Fruit fly (Drosophila melanogaster) whole organism, embryonic: ENCODE data around the gene THADA.
A peak's percentile ranks its signal among the peaks of the same experiment; 100 is the strongest.
"Not testable (repeated sequence)": the region's sequence is repeated elsewhere in the genome, so short reads cannot be mapped to it uniquely, and the experiment has no call there.

ENCODE experiments used
- Aef1 ChIP-seq: fragments of 200-800 bp; sonication (Bioruptor generic); IDR thresholded peaks from 3 replicates; pipeline ENCODE4 v1.3.6; 2022; ENCODE audit warnings: missing biosample characterization, missing genetic modification characterization
- CG11560 ChIP-seq: fragments of 200-800 bp; sonication (Bioruptor generic); IDR thresholded peaks from 3 replicates; pipeline ENCODE4 v1.3.6; 2022; ENCODE audit warnings: missing biosample characterization, missing genetic modification characterization
- CG12391 ChIP-seq: fragments of 200-800 bp; sonication (Bioruptor generic); optimal IDR thresholded peaks from 3 replicates; lab custom pipeline; 2018; ENCODE audit warnings: missing biosample characterization, mild to moderate bottlenecking, missing genetic modification characterization, moderate library complexity
- CG13123 ChIP-seq: fragments of 200-800 bp; sonication (Bioruptor generic); optimal IDR thresholded peaks from 2 replicates; lab custom pipeline; 2016; ENCODE audit warnings: missing biosample characterization, missing genetic modification characterization
- CG14014 ChIP-seq: fragments of 200-800 bp; sonication (Bioruptor generic); IDR thresholded peaks from 2 replicates; pipeline ENCODE4 v1.3.6; 2022; ENCODE audit warnings: missing biosample characterization, missing genetic modification characterization
- CG14710 ChIP-seq: fragments of 200-800 bp; sonication (Bioruptor generic); optimal IDR thresholded peaks from 3 replicates; lab custom pipeline; 2019; ENCODE audit warnings: missing biosample characterization, mild to moderate bottlenecking, missing genetic modification characterization, moderate library complexity
- CG17359 ChIP-seq: fragments of 200-800 bp; sonication (Bioruptor generic); optimal IDR thresholded peaks from 3 replicates; lab custom pipeline; 2018; ENCODE audit warnings: missing biosample characterization, mild to moderate bottlenecking, missing genetic modification characterization, moderate library complexity
- CG2120 ChIP-seq: fragments of 200-800 bp; sonication (Bioruptor generic); optimal IDR thresholded peaks from 3 replicates; lab custom pipeline; 2016; ENCODE audit warnings: missing biosample characterization, missing genetic modification characterization
- CG2202 ChIP-seq: fragments of 200-800 bp; sonication (Bioruptor generic); optimal IDR thresholded peaks from 2 replicates; lab custom pipeline; 2018; ENCODE audit warnings: missing biosample characterization, mild to moderate bottlenecking, missing genetic modification characterization
- CG2712 ChIP-seq: fragments of 200-800 bp; optimal IDR thresholded peaks from 3 replicates; lab custom pipeline; 2019; ENCODE audit warnings: missing biosample characterization, mild to moderate bottlenecking, missing genetic modification characterization, moderate library complexity
- CG3163 ChIP-seq: fragments of 200-800 bp; sonication (Bioruptor generic); optimal IDR thresholded peaks from 3 replicates; lab custom pipeline; 2016; ENCODE audit warnings: missing biosample characterization, missing genetic modification characterization
- CG6683 ChIP-seq: fragments of 200-800 bp; sonication (Bioruptor generic); optimal IDR thresholded peaks from 2 replicates; lab custom pipeline; 2017; ENCODE audit warnings: missing biosample characterization, mild to moderate bottlenecking, missing genetic modification characterization, missing genetic modification reagents
- CG6689 ChIP-seq: fragments of 200-800 bp; sonication (Bioruptor generic); IDR thresholded peaks from 2 replicates; pipeline ENCODE4 v1.3.6; 2022; ENCODE audit warnings: missing biosample characterization, missing genetic modification characterization
- CG7357 ChIP-seq: fragments of 200-800 bp; sonication (Bioruptor generic); IDR thresholded peaks from 3 replicates; pipeline ENCODE4 v1.3.6; 2022; ENCODE audit warnings: missing biosample characterization, missing genetic modification characterization
- CG7556 ChIP-seq: fragments of 200-800 bp; sonication (Bioruptor generic); optimal IDR thresholded peaks from 2 replicates; lab custom pipeline; 2017; ENCODE audit warnings: missing biosample characterization, mild to moderate bottlenecking, missing genetic modification characterization
- CG8388 ChIP-seq: fragments of 200-800 bp; sonication (Bioruptor generic); optimal IDR thresholded peaks from 2 replicates; lab custom pipeline; 2019; ENCODE audit warnings: missing biosample characterization, mild to moderate bottlenecking, missing genetic modification characterization, moderate library complexity
- CG9215 ChIP-seq: fragments of 200-800 bp; sonication (Bioruptor generic); IDR thresholded peaks from 2 replicates; pipeline ENCODE4 v1.3.6; 2022; ENCODE audit warnings: missing biosample characterization, missing genetic modification characterization
- CG9609 ChIP-seq: fragments of 200-800 bp; sonication (Bioruptor generic); optimal IDR thresholded peaks from 3 replicates; lab custom pipeline; 2016; ENCODE audit warnings: missing biosample characterization, missing genetic modification characterization
- Chrac-16 ChIP-seq: fragments of 200-800 bp; sonication (Bioruptor generic); optimal IDR thresholded peaks from 3 replicates; lab custom pipeline; 2016; ENCODE audit warnings: missing biosample characterization, missing genetic modification characterization
- Eip74EF ChIP-seq, 2 experiments: fragments of 200-800 bp in 1 of 2; fragments of >200 bp in 1 of 2; sonication (Bioruptor generic) in 1 of 2; optimal IDR thresholded peaks; 2 replicates each; lab custom pipeline; 2017 to 2019; ENCODE audit warnings: missing biosample characterization in 2 of 2, missing genetic modification characterization in 2 of 2, mild to moderate bottlenecking in 1 of 2, moderate library complexity in 1 of 2
- Hr3 ChIP-seq: fragments of 200-800 bp; sonication (Bioruptor generic); optimal IDR thresholded peaks from 3 replicates; lab custom pipeline; 2016; ENCODE audit warnings: missing biosample characterization, missing genetic modification characterization
- MESR4 ChIP-seq: fragments of 200-800 bp; sonication (Bioruptor generic); optimal IDR thresholded peaks from 2 replicates; lab custom pipeline; 2018; ENCODE audit warnings: missing biosample characterization, mild to moderate bottlenecking, missing genetic modification characterization, moderate library complexity
- Nf-YC ChIP-seq: fragments of 200-800 bp; optimal IDR thresholded peaks from 3 replicates; lab custom pipeline; 2019; ENCODE audit warnings: missing biosample characterization, mild to moderate bottlenecking, missing genetic modification characterization, moderate library complexity
- Rx ChIP-seq: fragments of 200-800 bp; sonication (Bioruptor generic); IDR thresholded peaks from 2 replicates; pipeline ENCODE4 v1.3.6; 2022; ENCODE audit warnings: missing biosample characterization, missing genetic modification characterization
- Sry-β ChIP-seq: fragments of 200-800 bp; sonication (Bioruptor generic); optimal IDR thresholded peaks from 2 replicates; lab custom pipeline; 2018; ENCODE audit warnings: missing biosample characterization, mild to moderate bottlenecking, missing genetic modification characterization, moderate library complexity
- Trl ChIP-seq, 3 experiments: fragments of >200 bp in 2 of 3; fragments of 200-800 bp in 1 of 3; sonication (Bioruptor generic) in 1 of 3; optimal IDR thresholded peaks; 2 replicates in 1 of 3; 3 replicates in 2 of 3; lab custom pipeline; 2016 to 2017; ENCODE audit warnings: missing biosample characterization in 1 of 3, missing genetic modification characterization in 1 of 3
- Xbp1 ChIP-seq: fragments of 200-800 bp; sonication (Bioruptor generic); optimal IDR thresholded peaks from 3 replicates; lab custom pipeline; 2016; ENCODE audit warnings: missing biosample characterization, mild to moderate bottlenecking, missing genetic modification characterization
- amos ChIP-seq: fragments of 200-800 bp; sonication (Bioruptor generic); IDR thresholded peaks from 2 replicates; pipeline ENCODE4 v1.3.6; 2022; ENCODE audit warnings: missing biosample characterization, missing genetic modification characterization; ENCODE audit not compliant: partially characterized antibody
- az2 ChIP-seq: fragments of 200-800 bp; sonication (Bioruptor generic); optimal IDR thresholded peaks from 3 replicates; lab custom pipeline; 2016; ENCODE audit warnings: missing biosample characterization, missing genetic modification characterization
- chn ChIP-seq: fragments of 200-800 bp; sonication (Bioruptor generic); optimal IDR thresholded peaks from 2 replicates; lab custom pipeline; 2016; ENCODE audit warnings: missing biosample characterization, missing genetic modification characterization
- crol ChIP-seq: fragments of 200-800 bp; sonication (Bioruptor generic); IDR thresholded peaks from 2 replicates; pipeline ENCODE4 v1.3.6; 2022; ENCODE audit warnings: missing biosample characterization, missing genetic modification characterization
- dmrt11E ChIP-seq: fragments of 200-800 bp; sonication (Bioruptor generic); optimal IDR thresholded peaks from 3 replicates; lab custom pipeline; 2018; ENCODE audit warnings: missing biosample characterization, mild to moderate bottlenecking, missing genetic modification characterization, moderate library complexity
- fd64A ChIP-seq: fragments of 200-800 bp; sonication (Bioruptor generic); optimal IDR thresholded peaks from 3 replicates; lab custom pipeline; 2018; ENCODE audit warnings: missing biosample characterization, mild to moderate bottlenecking, missing genetic modification characterization
- grau ChIP-seq: fragments of 200-800 bp; optimal IDR thresholded peaks from 3 replicates; lab custom pipeline; 2019; ENCODE audit warnings: missing biosample characterization, mild to moderate bottlenecking, missing genetic modification characterization, moderate library complexity
- nerfin-2 ChIP-seq: fragments of 200-800 bp; sonication (Bioruptor generic); IDR thresholded peaks from 2 replicates; pipeline ENCODE4 v1.3.6; 2022; ENCODE audit warnings: missing biosample characterization, missing genetic modification characterization; ENCODE audit not compliant: partially characterized antibody
- org-1 ChIP-seq: fragments of 200-800 bp; sonication (Bioruptor generic); optimal IDR thresholded peaks from 2 replicates; lab custom pipeline; 2017; ENCODE audit warnings: missing biosample characterization, missing genetic modification characterization
- pros ChIP-seq: fragments of 200-800 bp; sonication (Bioruptor generic); optimal IDR thresholded peaks from 3 replicates; lab custom pipeline; 2019; ENCODE audit warnings: missing biosample characterization, mild to moderate bottlenecking, missing genetic modification characterization, moderate library complexity
- wor ChIP-seq: fragments of 200-800 bp; sonication (Bioruptor generic); IDR thresholded peaks from 2 replicates; pipeline ENCODE4 v1.3.6; 2022; ENCODE audit warnings: missing biosample characterization, missing genetic modification characterization

THADA gene

DNA sequence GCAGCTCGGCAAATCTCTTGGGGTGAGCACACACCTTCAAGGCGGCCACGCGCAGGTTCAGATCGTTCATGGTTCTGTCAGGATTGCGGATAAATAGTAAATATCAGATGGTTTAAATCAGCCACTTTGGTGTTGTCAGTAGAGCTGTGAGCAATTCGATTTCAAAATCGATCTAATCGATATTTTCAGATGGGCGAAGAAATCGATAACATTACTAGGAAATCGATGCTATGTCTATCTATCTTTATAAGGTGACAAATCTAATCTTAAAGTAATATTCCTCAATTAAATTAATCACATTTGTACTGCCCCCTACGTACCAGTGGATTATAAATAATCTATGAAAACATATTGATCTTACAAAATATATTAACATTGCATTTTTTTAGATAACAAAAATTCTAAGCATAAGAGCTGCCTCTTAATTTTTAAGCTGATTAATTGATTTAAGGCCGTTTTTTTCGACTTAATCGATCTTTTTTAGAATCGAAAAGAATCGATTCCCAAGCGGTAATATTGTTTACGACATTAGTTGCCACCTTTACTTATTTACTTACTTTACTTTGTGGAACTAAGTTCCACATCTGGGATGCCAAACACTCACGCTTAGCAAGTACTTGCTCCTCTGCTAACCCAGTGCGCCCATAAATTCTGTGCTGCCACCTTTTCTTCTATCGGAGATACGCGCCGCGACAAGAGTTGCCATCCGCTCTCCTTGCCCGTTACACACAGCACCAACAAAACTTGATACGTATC is at the start of gene THADA (continued):
- TF ChIP-seq Rx (GFP tag; lab: Robert Waterston, UW), result no peak
- no peak for TF ChIP-seq Nf-YC
- peak; percentile 91 for TF ChIP-seq CG6689 (GFP tag; lab: Robert Waterston, UW)
- TF ChIP-seq CG7556 (GFP tag; lab: Kevin White, UChicago), result peak; percentile 56
- TF ChIP-seq CG9609 (GFP tag; lab: Kevin White, UChicago), result peak; percentile 29
- no peak for TF ChIP-seq Trl (optimal IDR thresholded peaks at IDR 0.05; lab: Kevin White, UChicago)
- TF ChIP-seq Trl (GFP tag; optimal IDR thresholded peaks at IDR 0.05; lab: Kevin White, UChicago), result no peak
- TF ChIP-seq Eip74EF (GFP tag; optimal IDR thresholded peaks at IDR 0.05; lab: Kevin White, UChicago), result no peak
- peak; percentile 60 for TF ChIP-seq MESR4
- TF ChIP-seq CG9215 (GFP tag; lab: Robert Waterston, UW), result no peak; the same call in 1 of the 2 replicates
- peak; percentile 40 for TF ChIP-seq dmrt11E
- no peak for TF ChIP-seq Chrac-16
- peak; percentile 49 for TF ChIP-seq CG3163 (GFP tag; lab: Kevin White, UChicago)
- TF ChIP-seq amos (GFP tag; lab: Robert Waterston, UW), result peak; percentile 98
- TF ChIP-seq Xbp1 (GFP tag; lab: Kevin White, UChicago), result peak; percentile 49
- peak; percentile 88 for TF ChIP-seq CG14710 (tag; lab: Kevin White, UChicago)
- TF ChIP-seq Sry-β (GFP tag; lab: Kevin White, UChicago), result peak; percentile 43
- TF ChIP-seq CG8388 (GFP tag; lab: Kevin White, UChicago), result no peak
- no peak for TF ChIP-seq CG2202
- no peak for TF ChIP-seq wor (GFP tag; lab: Robert Waterston, UW)
- no peak for TF ChIP-seq CG7357
- peak; percentile 46 for TF ChIP-seq CG2712 (tag; lab: Kevin White, UChicago)
- TF ChIP-seq CG6683 (GFP tag; lab: Kevin White, UChicago), result no peak
- peak; percentile 62 for TF ChIP-seq CG2120 (GFP tag; lab: Kevin White, UChicago)
- TF ChIP-seq pros, result no peak
- TF ChIP-seq Aef1 (GFP tag; lab: Robert Waterston, UW), result peak; percentile 59; the same call in 2 of the 3 replicates
- TF ChIP-seq grau (tag; lab: Kevin White, UChicago), result peak; percentile 39
- no peak; the same call in none of the 2 replicates for TF ChIP-seq nerfin-2 (GFP tag; lab: Robert Waterston, UW)
- TF ChIP-seq CG12391 (tag; lab: Kevin White, UChicago), result peak; percentile 76
- TF ChIP-seq org-1 (GFP tag; lab: Kevin White, UChicago), result no peak
- TF ChIP-seq Hr3 (GFP tag; lab: Kevin White, UChicago), result peak; percentile 46
- no peak; the same call in 1 of the 2 replicates for TF ChIP-seq CG14014 (GFP tag; lab: Robert Waterston, UW)
- TF ChIP-seq CG17359, result peak; percentile 44
- TF ChIP-seq fd64A, result no peak
- TF ChIP-seq CG13123, result no peak
- TF ChIP-seq CG11560 (tag; lab: Robert Waterston, UW), result peak; percentile 33; the same call in 1 of the 3 replicates

DNA sequence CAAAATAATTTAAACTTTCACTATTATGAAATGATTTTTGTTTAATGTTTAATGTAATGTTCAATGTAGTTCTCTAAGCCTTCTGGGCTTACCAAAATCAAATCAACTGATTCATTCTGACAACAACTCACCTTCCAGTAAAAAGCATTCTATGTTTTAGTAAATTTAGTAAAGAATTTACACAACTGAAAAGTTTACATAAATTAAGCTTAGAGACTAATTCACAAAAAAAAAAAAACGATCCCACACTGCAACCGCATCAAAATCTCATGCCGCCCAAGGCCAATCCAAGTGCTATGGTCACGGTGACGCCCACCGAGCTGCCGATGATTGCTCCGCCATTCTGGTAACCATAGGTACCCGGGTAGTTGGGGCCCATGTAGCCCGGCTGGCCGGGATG is 44.7 kb upstream of the THADA start, which contains the start of gene CG45486:
CG45486 (minus strand) TSS at position 101 of the 400 bp plus-strand sequence.
- TF ChIP-seq chn (GFP tag; lab: Kevin White, UChicago); crol (GFP tag; lab: Robert Waterston, UW); az2: not testable (repeated sequence)
